Worm (Caenorhabditis elegans): Measurements from ENCODE around the gene ttbk-6.

Gene ttbk-6

ce11 chrIII:5078062-5078461 is 3.6 kb downstream of the ttbk-6 start:
- no peak for TF ChIP-seq tab-1 (GFP tag; IDR thresholded peaks at IDR 0.05)
- no peak for TF ChIP-seq T22C8.4 (GFP tag; IDR thresholded peaks at IDR 0.05)
- no peak for TF ChIP-seq ztf-23 (GFP tag; IDR thresholded peaks at IDR 0.05)
- no peak for TF ChIP-seq cog-1 (tag; optimal IDR thresholded peaks at IDR 0.05)
- TF ChIP-seq ztf-29 (GFP tag; IDR thresholded peaks at IDR 0.05), result no peak
- no peak for TF ChIP-seq flt-1 (GFP tag; IDR thresholded peaks at IDR 0.05)
- no peak for TF ChIP-seq ref-1 (GFP tag; conservative IDR thresholded peaks at IDR 0.05)
- no peak for TF ChIP-seq med-1 (GFP tag; optimal IDR thresholded peaks at IDR 0.05; ENCODE audit: insufficient read depth)
- TF ChIP-seq klf-2 (GFP tag; conservative IDR thresholded peaks at IDR 0.05), result no peak

- peak; percentile 62 for TF ChIP-seq ref-1 (GFP tag; conservative IDR thresholded peaks at IDR 0.05)
- TF ChIP-seq ztf-29 (GFP tag; IDR thresholded peaks at IDR 0.05), result peak; percentile 68
- TF ChIP-seq T22C8.4 (GFP tag; IDR thresholded peaks at IDR 0.05), result peak; percentile 73
- peak; percentile 78 for TF ChIP-seq ztf-23 (GFP tag; IDR thresholded peaks at IDR 0.05)
- TF ChIP-seq tab-1 (GFP tag; IDR thresholded peaks at IDR 0.05), result peak; percentile 85
- TF ChIP-seq med-1 (GFP tag; optimal IDR thresholded peaks at IDR 0.05; ENCODE audit: insufficient read depth), result peak; percentile 15
- peak; percentile 79 for TF ChIP-seq cog-1 (tag; optimal IDR thresholded peaks at IDR 0.05)
- TF ChIP-seq klf-2 (GFP tag; conservative IDR thresholded peaks at IDR 0.05), result peak; percentile 74
- TF ChIP-seq flt-1 (GFP tag; IDR thresholded peaks at IDR 0.05), result peak; percentile 90
These were observed 6.4 kb downstream of the ttbk-6 start for ce11 chrIII:5080700-5081572.

DNA sequence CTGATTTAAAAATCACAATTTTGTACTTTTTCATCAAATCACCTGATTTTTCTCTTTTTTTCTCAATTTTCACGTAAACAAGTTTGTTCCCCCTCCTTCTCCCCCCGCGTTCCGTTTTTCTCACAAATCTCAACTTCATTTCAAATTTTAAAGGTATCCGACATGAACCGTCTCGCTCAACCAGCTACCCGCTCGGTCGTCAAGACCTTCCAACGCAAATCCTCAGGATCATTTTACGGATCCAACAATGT is 7.0 kb downstream of the ttbk-6 start, which contains the start of gene cox-6A:
Gene cox-6A (plus strand): TSS at position 152 of the 251 bp plus-strand sequence.
- TF ChIP-seq med-1 (GFP tag; optimal IDR thresholded peaks at IDR 0.05; ENCODE audit: insufficient read depth) (no peak), cog-1 (tag; optimal IDR thresholded peaks at IDR 0.05) (no peak), flt-1 (GFP tag; IDR thresholded peaks at IDR 0.05) (no peak), klf-2 (GFP tag; conservative IDR thresholded peaks at IDR 0.05) (no peak), T22C8.4 (GFP tag; IDR thresholded peaks at IDR 0.05) (no peak)

DNA sequence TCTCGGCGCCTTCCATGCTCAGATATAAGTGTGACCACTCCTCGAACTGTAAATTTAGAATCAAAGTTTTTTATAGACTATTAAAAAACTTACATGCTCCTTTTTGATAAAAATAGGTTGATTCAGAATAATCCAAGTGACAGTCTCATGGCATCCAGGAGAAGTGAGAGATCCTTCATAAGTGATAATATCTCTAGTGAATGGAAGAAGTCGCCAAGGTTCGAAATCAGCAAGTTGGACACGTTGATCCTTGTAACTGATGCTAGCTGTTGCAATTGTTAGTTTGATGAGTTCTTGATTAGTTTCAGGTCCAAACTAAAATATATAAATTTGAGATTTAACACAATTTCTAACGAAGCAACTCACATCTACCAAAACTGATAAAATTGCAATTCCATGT is 8.8 kb downstream of the ttbk-6 start:
- TF ChIP-seq flt-1 (GFP tag; IDR thresholded peaks at IDR 0.05), result no peak
- no peak for TF ChIP-seq ref-1 (GFP tag; conservative IDR thresholded peaks at IDR 0.05)
- TF ChIP-seq ztf-23 (GFP tag; IDR thresholded peaks at IDR 0.05), result no peak
- no peak for TF ChIP-seq cog-1 (tag; optimal IDR thresholded peaks at IDR 0.05)

DNA sequence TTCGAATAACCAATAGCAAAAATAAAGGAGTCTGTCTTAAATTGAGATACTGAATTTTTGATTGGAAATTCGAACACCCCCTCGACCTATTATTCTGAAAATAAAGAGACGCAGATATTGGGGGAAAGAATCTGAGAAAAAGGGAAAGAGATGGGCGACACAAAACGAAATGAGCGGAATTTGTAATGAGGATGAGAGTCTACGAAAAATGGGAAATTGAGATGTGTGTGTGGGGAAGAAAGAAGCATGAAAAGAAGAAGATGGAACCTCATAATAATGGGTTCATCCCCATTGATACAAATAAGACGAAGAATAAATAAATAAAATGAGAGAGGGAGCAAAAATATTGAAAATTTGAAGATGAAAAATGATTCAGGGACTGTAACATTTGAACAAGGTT is 11.0 kb downstream of the ttbk-6 start, which contains the start of gene cah-1:
Gene cah-1 (minus strand): TSS at position 101 of the 400 bp plus-strand sequence.
- TF ChIP-seq T22C8.4 (GFP tag; IDR thresholded peaks at IDR 0.05) (no peak), klf-2 (GFP tag; conservative IDR thresholded peaks at IDR 0.05) (no peak), tab-1 (GFP tag; IDR thresholded peaks at IDR 0.05) (no peak)

DNA sequence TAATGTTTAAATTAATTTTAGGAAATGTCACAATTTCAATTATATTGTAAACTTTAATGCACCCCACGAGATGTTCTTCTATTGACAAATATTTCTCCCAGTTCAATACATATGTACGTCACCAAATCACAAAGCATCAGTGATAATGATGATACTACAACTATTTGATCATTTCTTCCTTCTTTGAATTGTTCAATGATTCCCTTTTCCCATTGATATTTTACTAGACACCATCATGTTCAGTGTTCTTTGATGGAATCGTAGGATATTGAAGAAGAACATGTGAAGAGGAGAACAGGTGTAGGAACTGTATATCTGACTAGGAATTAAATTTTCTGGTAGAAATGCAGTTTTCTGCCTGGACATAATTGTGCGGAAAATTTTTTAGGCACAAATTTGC is 15.0 kb downstream of the ttbk-6 start:
- TF ChIP-seq tab-1 (GFP tag; IDR thresholded peaks at IDR 0.05), result no peak
- no peak for TF ChIP-seq ztf-23 (GFP tag; IDR thresholded peaks at IDR 0.05)
- TF ChIP-seq T22C8.4 (GFP tag; IDR thresholded peaks at IDR 0.05), result no peak
- no peak for TF ChIP-seq cog-1 (tag; optimal IDR thresholded peaks at IDR 0.05)
- TF ChIP-seq med-1 (GFP tag; optimal IDR thresholded peaks at IDR 0.05; ENCODE audit: insufficient read depth), result no peak
- no peak for TF ChIP-seq ref-1 (GFP tag; conservative IDR thresholded peaks at IDR 0.05)
- no peak for TF ChIP-seq ztf-29 (GFP tag; IDR thresholded peaks at IDR 0.05)
- TF ChIP-seq klf-2 (GFP tag; conservative IDR thresholded peaks at IDR 0.05), result no peak
- TF ChIP-seq flt-1 (GFP tag; IDR thresholded peaks at IDR 0.05), result no peak

DNA sequence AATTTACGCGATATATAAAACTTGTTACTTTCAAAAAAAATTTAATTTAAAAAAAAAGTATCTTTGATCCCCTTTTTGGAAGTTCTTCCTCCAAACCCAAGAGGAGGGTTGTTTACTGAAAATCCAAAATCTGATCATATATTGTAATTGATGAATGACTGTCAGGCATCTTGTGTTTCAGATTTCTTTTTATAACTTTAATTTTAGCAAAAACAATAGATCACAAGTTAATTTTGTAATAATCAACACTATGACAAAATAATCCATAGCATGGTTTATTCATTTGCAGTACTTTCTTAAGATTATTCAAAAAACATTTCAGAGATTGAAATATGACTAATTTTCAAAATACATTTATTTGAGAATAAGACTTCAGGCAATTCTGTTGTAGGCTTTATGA is 17.8 kb downstream of the ttbk-6 start:
- TF ChIP-seq ztf-23 (GFP tag; IDR thresholded peaks at IDR 0.05) (no peak), tab-1 (GFP tag; IDR thresholded peaks at IDR 0.05) (no peak), cog-1 (tag; optimal IDR thresholded peaks at IDR 0.05) (no peak), klf-2 (GFP tag; conservative IDR thresholded peaks at IDR 0.05) (no peak), ztf-29 (GFP tag; IDR thresholded peaks at IDR 0.05) (no peak), flt-1 (GFP tag; IDR thresholded peaks at IDR 0.05) (no peak), med-1 (GFP tag; optimal IDR thresholded peaks at IDR 0.05; ENCODE audit: insufficient read depth) (no peak), T22C8.4 (GFP tag; IDR thresholded peaks at IDR 0.05) (no peak), ref-1 (GFP tag; conservative IDR thresholded peaks at IDR 0.05) (no peak)

ce11 chrIII:5094506-5094905 is 20.0 kb downstream of the ttbk-6 start, which contains the start of gene F54D8.10:
TSS of gene F54D8.10 (plus strand) at chrIII:5094806.
- no peak for TF ChIP-seq T22C8.4 (GFP tag; IDR thresholded peaks at IDR 0.05)
- TF ChIP-seq klf-2 (GFP tag; conservative IDR thresholded peaks at IDR 0.05), result no peak
- no peak for TF ChIP-seq tab-1 (GFP tag; IDR thresholded peaks at IDR 0.05)
- TF ChIP-seq med-1 (GFP tag; optimal IDR thresholded peaks at IDR 0.05; ENCODE audit: insufficient read depth), result no peak
- TF ChIP-seq flt-1 (GFP tag; IDR thresholded peaks at IDR 0.05), result no peak
- no peak for TF ChIP-seq cog-1 (tag; optimal IDR thresholded peaks at IDR 0.05)
- no peak for TF ChIP-seq ztf-23 (GFP tag; IDR thresholded peaks at IDR 0.05)
- TF ChIP-seq ref-1 (GFP tag; conservative IDR thresholded peaks at IDR 0.05), result no peak
- no peak for TF ChIP-seq ztf-29 (GFP tag; IDR thresholded peaks at IDR 0.05)

- TF ChIP-seq klf-2 (GFP tag; conservative IDR thresholded peaks at IDR 0.05) (no peak), ztf-23 (GFP tag; IDR thresholded peaks at IDR 0.05) (no peak), ref-1 (GFP tag; conservative IDR thresholded peaks at IDR 0.05) (no peak), tab-1 (GFP tag; IDR thresholded peaks at IDR 0.05) (no peak), cog-1 (tag; optimal IDR thresholded peaks at IDR 0.05) (no peak), T22C8.4 (GFP tag; IDR thresholded peaks at IDR 0.05) (no peak), flt-1 (GFP tag; IDR thresholded peaks at IDR 0.05) (no peak), ztf-29 (GFP tag; IDR thresholded peaks at IDR 0.05) (no peak), med-1 (GFP tag; optimal IDR thresholded peaks at IDR 0.05; ENCODE audit: insufficient read depth) (no peak)
These were observed 22.2 kb downstream of the ttbk-6 start for ce11 chrIII:5096741-5097140.

ce11 chrIII:5098740-5099276 is 24.3 kb downstream of the ttbk-6 start:
- TF ChIP-seq ref-1 (GFP tag; conservative IDR thresholded peaks at IDR 0.05), result no peak
- TF ChIP-seq tab-1 (GFP tag; IDR thresholded peaks at IDR 0.05), result no peak
- no peak for TF ChIP-seq flt-1 (GFP tag; IDR thresholded peaks at IDR 0.05)
- no peak for TF ChIP-seq cog-1 (tag; optimal IDR thresholded peaks at IDR 0.05)
- no peak for TF ChIP-seq ztf-29 (GFP tag; IDR thresholded peaks at IDR 0.05)
- TF ChIP-seq med-1 (GFP tag; optimal IDR thresholded peaks at IDR 0.05; ENCODE audit: insufficient read depth), result no peak
- TF ChIP-seq T22C8.4 (GFP tag; IDR thresholded peaks at IDR 0.05), result no peak
- TF ChIP-seq klf-2 (GFP tag; conservative IDR thresholded peaks at IDR 0.05), result no peak
- no peak for TF ChIP-seq ztf-23 (GFP tag; IDR thresholded peaks at IDR 0.05)

Data from whole organism, midembryonic.